Fruit fly (Drosophila melanogaster) whole organism, embryonic: ENCODE data around the gene LIMK1.

Source experiments
- Atf6 ChIP-seq: fragments of 200-800 bp; sonication (Bioruptor generic); IDR thresholded peaks from 2 replicates; pipeline ENCODE4 v1.3.6; 2022; ENCODE audit warnings: missing biosample characterization, missing genetic modification characterization
- CG10959 ChIP-seq: fragments of 200-800 bp; sonication (Bioruptor generic); IDR thresholded peaks from 2 replicates; pipeline ENCODE4 v1.3.6; 2022; ENCODE audit warnings: missing biosample characterization, missing genetic modification characterization
- CG11247 ChIP-seq: fragments of 200-800 bp; sonication (Bioruptor generic); IDR thresholded peaks from 2 replicates; pipeline ENCODE4 v1.3.6; 2022; ENCODE audit warnings: missing biosample characterization, missing genetic modification characterization
- CG12659 ChIP-seq: fragments of 200-800 bp; sonication (Bioruptor generic); optimal IDR thresholded peaks from 3 replicates; lab custom pipeline; 2017; ENCODE audit warnings: mild to moderate bottlenecking, missing biosample characterization, missing genetic modification reagents, missing genetic modification characterization
- CG14014 ChIP-seq: fragments of 200-800 bp; sonication (Bioruptor generic); IDR thresholded peaks from 2 replicates; pipeline ENCODE4 v1.3.6; 2022; ENCODE audit warnings: missing biosample characterization, missing genetic modification characterization
- CG14441 ChIP-seq: fragments of 200-800 bp; sonication (Bioruptor generic); IDR thresholded peaks from 2 replicates; pipeline ENCODE4 v1.3.6; 2022; ENCODE audit warnings: missing biosample characterization, missing genetic modification characterization
- CG17359 ChIP-seq: fragments of 200-800 bp; sonication (Bioruptor generic); optimal IDR thresholded peaks from 3 replicates; lab custom pipeline; 2018; ENCODE audit warnings: missing biosample characterization, mild to moderate bottlenecking, missing genetic modification characterization, moderate library complexity
- CG17361 ChIP-seq: fragments of 200-800 bp; sonication (Bioruptor generic); IDR thresholded peaks from 3 replicates; pipeline ENCODE4 v1.3.6; 2022; ENCODE audit warnings: missing biosample characterization, missing genetic modification characterization
- CG17385 ChIP-seq: fragments of 200-800 bp; sonication (Bioruptor generic); optimal IDR thresholded peaks from 3 replicates; lab custom pipeline; 2018; ENCODE audit warnings: missing biosample characterization, mild to moderate bottlenecking, missing genetic modification characterization
- CG2120 ChIP-seq: fragments of 200-800 bp; sonication (Bioruptor generic); optimal IDR thresholded peaks from 3 replicates; lab custom pipeline; 2016; ENCODE audit warnings: missing biosample characterization, missing genetic modification characterization
- CG42726 ChIP-seq: fragments of 200-800 bp; sonication (Bioruptor generic); IDR thresholded peaks from 2 replicates; pipeline ENCODE4 v1.3.6; 2022; ENCODE audit warnings: missing biosample characterization, missing genetic modification characterization; ENCODE audit not compliant: partially characterized antibody
- CG5245 ChIP-seq: fragments of 200-800 bp; sonication (Bioruptor generic); optimal IDR thresholded peaks from 3 replicates; lab custom pipeline; 2016; ENCODE audit warnings: missing biosample characterization, missing genetic modification characterization
- CG5953 ChIP-seq: fragments of 200-800 bp; sonication (Bioruptor generic); IDR thresholded peaks from 2 replicates; pipeline ENCODE4 v1.3.6; 2022; ENCODE audit warnings: missing biosample characterization, missing genetic modification characterization
- CG6175 ChIP-seq: fragments of 200-800 bp; sonication (Bioruptor generic); IDR thresholded peaks from 3 replicates; pipeline ENCODE4 v1.3.6; 2022; ENCODE audit warnings: missing biosample characterization, missing genetic modification characterization
- CG6654 ChIP-seq: fragments of 200-800 bp; sonication (Bioruptor generic); optimal IDR thresholded peaks from 2 replicates; lab custom pipeline; 2017; ENCODE audit warnings: missing biosample characterization, mild to moderate bottlenecking, missing genetic modification characterization
- CG6813 ChIP-seq: fragments of 200-800 bp; sonication (Bioruptor generic); optimal IDR thresholded peaks from 2 replicates; lab custom pipeline; 2017; ENCODE audit warnings: missing biosample characterization, missing genetic modification characterization, mild to moderate bottlenecking, moderate library complexity, missing genetic modification reagents
- CG7745 ChIP-seq: fragments of 200-800 bp; sonication (Bioruptor generic); optimal IDR thresholded peaks from 2 replicates; lab custom pipeline; 2018; ENCODE audit warnings: missing biosample characterization, mild to moderate bottlenecking, missing genetic modification characterization, moderate library complexity
- CG8478 ChIP-seq: fragments of >200 bp; optimal IDR thresholded peaks from 2 replicates; lab custom pipeline; 2018
- CG9727 ChIP-seq: fragments of 200-800 bp; sonication (Bioruptor generic); optimal IDR thresholded peaks from 3 replicates; lab custom pipeline; 2017; ENCODE audit warnings: missing biosample characterization, mild to moderate bottlenecking, missing genetic modification characterization
- CG9932 ChIP-seq: fragments of 200-800 bp; sonication (Bioruptor generic); IDR thresholded peaks from 2 replicates; pipeline ENCODE4 v1.3.6; 2022; ENCODE audit warnings: missing biosample characterization, missing genetic modification characterization
- Dll ChIP-seq: fragments of 200-800 bp; sonication (Bioruptor generic); IDR thresholded peaks from 4 replicates; pipeline ENCODE4 v1.3.6; 2022; ENCODE audit warnings: missing biosample characterization, missing genetic modification characterization; ENCODE audit not compliant: partially characterized antibody
- Doc2 ChIP-seq: fragments of 200-800 bp; sonication (Bioruptor generic); IDR thresholded peaks from 2 replicates; pipeline ENCODE4 v1.3.6; 2022; ENCODE audit warnings: missing biosample characterization, missing genetic modification characterization
- Kr ChIP-seq: fragments of 200-800 bp; sonication (Bioruptor generic); optimal IDR thresholded peaks from 2 replicates; lab custom pipeline; 2017; ENCODE audit warnings: missing biosample characterization, mild to moderate bottlenecking, missing genetic modification characterization
- Lpt ChIP-seq: fragments of >200 bp; optimal IDR thresholded peaks from 2 replicates; lab custom pipeline; 2018; ENCODE audit warnings: missing biosample characterization, missing genetic modification characterization
- MBD-R2 ChIP-seq: fragments of 200-800 bp; sonication (Bioruptor generic); IDR thresholded peaks from 2 replicates; pipeline ENCODE4 v1.3.6; 2022; ENCODE audit warnings: missing biosample characterization, missing genetic modification characterization
- Mad ChIP-seq: fragments of 200-800 bp; sonication (Bioruptor generic); optimal IDR thresholded peaks from 2 replicates; lab custom pipeline; 2016; ENCODE audit warnings: missing biosample characterization, missing genetic modification characterization
- Meics ChIP-seq: fragments of 200-800 bp; sonication (Bioruptor generic); optimal IDR thresholded peaks from 2 replicates; lab custom pipeline; 2017; ENCODE audit warnings: missing biosample characterization, mild to moderate bottlenecking, missing genetic modification characterization
- Pdp1 ChIP-seq, 2 experiments: fragments of 200-800 bp; sonication (Bioruptor generic); optimal IDR thresholded peaks; 3 replicates each; lab custom pipeline; 2016; ENCODE audit warnings: missing biosample characterization in 2 of 2, missing genetic modification characterization in 2 of 2, mild to moderate bottlenecking in 1 of 2, moderate library complexity in 1 of 2
- TFAM ChIP-seq: fragments of 200-800 bp; sonication (Bioruptor generic); optimal IDR thresholded peaks from 2 replicates; lab custom pipeline; 2017; ENCODE audit warnings: missing biosample characterization, missing genetic modification characterization, inconsistent platforms
- YL-1 ChIP-seq: fragments of 200-800 bp; sonication (Bioruptor generic); optimal IDR thresholded peaks from 3 replicates; lab custom pipeline; 2017; ENCODE audit warnings: missing biosample characterization, mild to moderate bottlenecking, missing genetic modification characterization
- aop ChIP-seq: fragments of 200-800 bp; sonication (Bioruptor generic); IDR thresholded peaks from 2 replicates; pipeline ENCODE4 v1.3.6; 2022; ENCODE audit warnings: missing biosample characterization, missing genetic modification characterization
- ato ChIP-seq: fragments of 200-800 bp; sonication (Bioruptor generic); IDR thresholded peaks from 2 replicates; pipeline ENCODE4 v1.3.6; 2022; ENCODE audit warnings: missing biosample characterization, missing genetic modification characterization; ENCODE audit not compliant: partially characterized antibody
- caup ChIP-seq: fragments of 200-800 bp; sonication (Bioruptor generic); optimal IDR thresholded peaks from 3 replicates; lab custom pipeline; 2017; ENCODE audit warnings: missing biosample characterization, mild to moderate bottlenecking, missing genetic modification characterization, moderate library complexity; ENCODE audit not compliant: severe bottlenecking
- ci ChIP-seq: fragments of 200-800 bp; sonication (Bioruptor generic); IDR thresholded peaks from 3 replicates; pipeline ENCODE4 v1.3.6; 2022; ENCODE audit warnings: missing biosample characterization, missing genetic modification characterization
- crol ChIP-seq: fragments of 200-800 bp; sonication (Bioruptor generic); IDR thresholded peaks from 2 replicates; pipeline ENCODE4 v1.3.6; 2022; ENCODE audit warnings: missing biosample characterization, missing genetic modification characterization
- dati ChIP-seq: fragments of 200-800 bp; sonication (Bioruptor generic); IDR thresholded peaks from 2 replicates; pipeline ENCODE4 v1.3.6; 2022; ENCODE audit warnings: missing biosample characterization, missing genetic modification characterization
- fu2 ChIP-seq: fragments of 200-800 bp; sonication (Bioruptor generic); optimal IDR thresholded peaks from 2 replicates; lab custom pipeline; 2016; ENCODE audit warnings: missing biosample characterization, missing genetic modification characterization
- jigr1 ChIP-seq: fragments of 200-800 bp; sonication (Bioruptor generic); IDR thresholded peaks from 3 replicates; pipeline ENCODE4 v1.3.6; 2022; ENCODE audit warnings: missing biosample characterization, missing genetic modification characterization
- ken ChIP-seq: fragments of 200-800 bp; sonication (Bioruptor generic); IDR thresholded peaks from 3 replicates; pipeline ENCODE4 v1.3.6; 2022; ENCODE audit warnings: missing biosample characterization, missing genetic modification characterization
- lilli ChIP-seq: fragments of 200-800 bp; sonication (Bioruptor generic); optimal IDR thresholded peaks from 3 replicates; lab custom pipeline; 2016; ENCODE audit warnings: missing biosample characterization, missing genetic modification characterization
- mld ChIP-seq: fragments of 200-800 bp; sonication (Bioruptor generic); IDR thresholded peaks from 3 replicates; pipeline ENCODE4 v1.3.6; 2022; ENCODE audit warnings: missing biosample characterization, missing genetic modification characterization; ENCODE audit not compliant: partially characterized antibody
- org-1 ChIP-seq: fragments of 200-800 bp; sonication (Bioruptor generic); optimal IDR thresholded peaks from 2 replicates; lab custom pipeline; 2017; ENCODE audit warnings: missing biosample characterization, missing genetic modification characterization
- pb ChIP-seq: fragments of 200-800 bp; sonication (Bioruptor generic); optimal IDR thresholded peaks from 3 replicates; lab custom pipeline; 2016; ENCODE audit warnings: missing biosample characterization, missing genetic modification characterization
- pnt ChIP-seq: fragments of 200-800 bp; sonication (Bioruptor generic); optimal IDR thresholded peaks from 3 replicates; lab custom pipeline; 2016; ENCODE audit warnings: missing biosample characterization, missing genetic modification characterization
- pros ChIP-seq: fragments of 200-800 bp; sonication (Bioruptor generic); optimal IDR thresholded peaks from 3 replicates; lab custom pipeline; 2019; ENCODE audit warnings: missing biosample characterization, mild to moderate bottlenecking, missing genetic modification characterization, moderate library complexity
- pum ChIP-seq: fragments of 200-800 bp; sonication (Bioruptor generic); optimal IDR thresholded peaks from 2 replicates; lab custom pipeline; 2016; ENCODE audit warnings: missing biosample characterization, missing genetic modification characterization
- row ChIP-seq: fragments of 200-800 bp; sonication (Bioruptor generic); IDR thresholded peaks from 3 replicates; pipeline ENCODE4 v1.3.6; 2022; ENCODE audit warnings: missing biosample characterization, missing genetic modification characterization
- sim ChIP-seq: fragments of 200-800 bp; sonication (Bioruptor generic); IDR thresholded peaks from 2 replicates; pipeline ENCODE4 v1.3.6; 2022; ENCODE audit warnings: missing biosample characterization, missing genetic modification characterization
- unc-4 ChIP-seq: fragments of 200-800 bp; sonication (Bioruptor generic); IDR thresholded peaks from 2 replicates; pipeline ENCODE4 v1.3.6; 2022; ENCODE audit warnings: missing biosample characterization, missing genetic modification characterization; ENCODE audit not compliant: partially characterized antibody
- vfl ChIP-seq: fragments of 200-800 bp; sonication (Bioruptor generic); optimal IDR thresholded peaks from 2 replicates; lab custom pipeline; 2016; ENCODE audit warnings: missing biosample characterization, missing genetic modification characterization
- z ChIP-seq: fragments of 200-800 bp; sonication (Bioruptor generic); IDR thresholded peaks from 3 replicates; pipeline ENCODE4 v1.3.6; 2022; ENCODE audit warnings: missing biosample characterization, missing genetic modification characterization
- zen ChIP-seq: fragments of 200-800 bp; sonication (Bioruptor generic); optimal IDR thresholded peaks from 3 replicates; lab custom pipeline; 2018; ENCODE audit warnings: missing biosample characterization, mild to moderate bottlenecking, missing genetic modification characterization, moderate library complexity

LIMK1 gene

DNA sequence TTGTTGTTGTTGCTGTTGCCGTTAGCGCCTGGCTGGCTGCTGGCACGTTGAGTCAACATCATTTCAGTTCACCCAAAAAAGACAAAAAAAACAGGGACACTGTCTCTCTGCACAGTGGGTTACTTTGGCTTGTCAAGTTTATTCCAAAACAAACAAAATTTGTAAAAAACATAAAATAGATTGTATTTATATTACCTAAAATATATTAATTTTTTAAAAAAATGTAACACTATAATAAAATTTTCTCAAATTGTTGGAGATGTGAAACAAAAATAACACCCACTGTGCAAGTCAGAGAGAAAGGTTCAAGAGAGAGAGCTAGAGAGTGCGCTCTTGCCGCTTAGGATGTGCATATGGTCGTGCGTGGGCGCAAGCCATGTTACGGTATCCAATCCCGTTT, 24.3 kb downstream of the LIMK1 start:
- no peak for TF ChIP-seq dati (GFP tag; lab: Robert Waterston, UW)
- peak; percentile 88 for TF ChIP-seq Atf6 (GFP tag; lab: Robert Waterston, UW)
- TF ChIP-seq Doc2 = no peak
- no peak for TF ChIP-seq Kr
- TF ChIP-seq CG42726 (GFP tag; lab: Robert Waterston, UW) = no peak
- no peak for TF ChIP-seq TFAM (GFP tag; lab: Kevin White, UChicago)
- TF ChIP-seq ken (GFP tag; lab: Robert Waterston, UW) = peak; percentile 42; the same call in 1 of the 3 replicates
- TF ChIP-seq zen (tag; lab: Kevin White, UChicago) = no peak
- peak; percentile 84 for TF ChIP-seq row
- no peak for TF ChIP-seq ato (GFP tag; lab: Robert Waterston, UW)
- TF ChIP-seq sim (GFP tag; lab: Robert Waterston, UW) = 0 out of 2 replicates have a peak, but pooled peaks have one; percentile 37
- no peak for TF ChIP-seq vfl (GFP tag; lab: Kevin White, UChicago)
- TF ChIP-seq jigr1 (GFP tag; lab: Robert Waterston, UW) = no peak
- peak; percentile 68 for TF ChIP-seq CG11247 (GFP tag; lab: Robert Waterston, UW)
- peak in 1 of 2 experiments; percentile 3 for TF ChIP-seq Pdp1 (GFP tag; optimal IDR thresholded peaks at IDR 0.05; lab: Kevin White, UChicago)
- TF ChIP-seq ci (GFP tag; lab: Robert Waterston, UW) = peak; percentile 77; the same call in 2 of the 3 replicates
- TF ChIP-seq CG6175 = 0 out of 3 replicates have a peak, but pooled peaks have one; percentile 19
- TF ChIP-seq CG7745 = no peak
- no peak for TF ChIP-seq CG5245 (GFP tag; lab: Kevin White, UChicago)
- TF ChIP-seq Lpt (GFP tag; lab: Kevin White, UChicago) = no peak
- TF ChIP-seq CG17359 (tag; lab: Kevin White, UChicago) = peak; percentile 88
- peak; percentile 73 for TF ChIP-seq CG9727 (GFP tag; lab: Kevin White, UChicago)
- no peak for TF ChIP-seq pum
- TF ChIP-seq pnt = no peak
- peak; percentile 34 for TF ChIP-seq lilli (GFP tag; lab: Kevin White, UChicago)
- peak; percentile 47; the same call in 1 of the 2 replicates for TF ChIP-seq MBD-R2 (GFP tag; lab: Robert Waterston, UW)
- no peak for TF ChIP-seq CG10959 (GFP tag; lab: Robert Waterston, UW)
- TF ChIP-seq CG14014 (GFP tag; lab: Robert Waterston, UW) = peak; percentile 89
- no peak for TF ChIP-seq fu2 (GFP tag; lab: Kevin White, UChicago)
- TF ChIP-seq Dll (GFP tag; lab: Robert Waterston, UW) = no peak
- TF ChIP-seq CG17361 (GFP tag; lab: Robert Waterston, UW) = peak; percentile 72
- TF ChIP-seq org-1 = peak; percentile 70
- TF ChIP-seq aop = no peak
- no peak for TF ChIP-seq crol (GFP tag; lab: Robert Waterston, UW)
- TF ChIP-seq CG6813 = peak; percentile 85
- TF ChIP-seq CG17385 (GFP tag; lab: Kevin White, UChicago) = peak; percentile 80
- TF ChIP-seq CG12659 (GFP tag; lab: Kevin White, UChicago) = peak; percentile 74
- TF ChIP-seq CG5953 (GFP tag; lab: Robert Waterston, UW) = no peak
- TF ChIP-seq unc-4 = no peak
- TF ChIP-seq z (GFP tag; lab: Robert Waterston, UW) = no peak
- peak; percentile 27 for TF ChIP-seq CG6654 (GFP tag; lab: Kevin White, UChicago)
- peak; percentile 87 for TF ChIP-seq caup (GFP tag; lab: Kevin White, UChicago)
- TF ChIP-seq CG14441 (GFP tag; lab: Robert Waterston, UW) = peak; percentile 38; the same call in 1 of the 2 replicates
- no peak for TF ChIP-seq pros (GFP tag; lab: Kevin White, UChicago)
- peak; percentile 85 for TF ChIP-seq CG9932 (GFP tag; lab: Robert Waterston, UW)
- TF ChIP-seq mld (GFP tag; lab: Robert Waterston, UW) = no peak
- no peak for TF ChIP-seq pb (GFP tag; lab: Kevin White, UChicago)
- TF ChIP-seq Meics (GFP tag; lab: Kevin White, UChicago) = peak; percentile 88
- no peak for TF ChIP-seq YL-1 (GFP tag; lab: Kevin White, UChicago)
- no peak for TF ChIP-seq Mad (GFP tag; lab: Kevin White, UChicago)
- peak; percentile 69 for TF ChIP-seq CG2120
- no peak for TF ChIP-seq CG8478 (lab: Kevin White, UChicago)
